Fruit fly (Drosophila melanogaster) whole organism, prepupa: Measurements from ENCODE around the gene tara.

Experiments used
- Blimp-1 ChIP-seq: fragments of 200-800 bp; sonication (Bioruptor generic); optimal IDR thresholded peaks from 3 replicates; lab custom pipeline; 2017; ENCODE audit warnings: missing biosample characterization, missing genetic modification characterization, mild to moderate bottlenecking, moderate library complexity, missing genetic modification reagents
- CG10669 ChIP-seq: fragments of 200-800 bp; sonication (Bioruptor generic); optimal IDR thresholded peaks from 3 replicates; lab custom pipeline; 2018; ENCODE audit warnings: missing biosample characterization, mild to moderate bottlenecking, missing genetic modification characterization, moderate library complexity
- CG11762 ChIP-seq: fragments of 200-800 bp; sonication (Bioruptor generic); optimal IDR thresholded peaks from 3 replicates; lab custom pipeline; 2016; ENCODE audit warnings: missing biosample characterization, missing genetic modification characterization; ENCODE audit not compliant: insufficient read depth
- CG15336 ChIP-seq: fragments of 200-800 bp; sonication (Bioruptor generic); IDR thresholded peaks from 2 replicates; pipeline ENCODE4 v1.3.6; 2022; ENCODE audit warnings: missing biosample characterization, missing genetic modification characterization
- CG16779 ChIP-seq: fragments of 200-800 bp; sonication (Bioruptor generic); optimal IDR thresholded peaks from 3 replicates; lab custom pipeline; 2017; ENCODE audit warnings: missing biosample characterization, mild to moderate bottlenecking, missing genetic modification characterization
- CG31627 ChIP-seq: fragments of 200-800 bp; sonication (Bioruptor generic); optimal IDR thresholded peaks from 3 replicates; lab custom pipeline; 2016; ENCODE audit warnings: missing biosample characterization, missing genetic modification characterization
- CG32006 ChIP-seq: fragments of 200-800 bp; sonication (Bioruptor generic); optimal IDR thresholded peaks from 3 replicates; lab custom pipeline; 2017; ENCODE audit warnings: missing biosample characterization, mild to moderate bottlenecking, missing genetic modification characterization
- CG34406 ChIP-seq: fragments of 200-800 bp; sonication (Bioruptor generic); optimal IDR thresholded peaks from 3 replicates; lab custom pipeline; 2016; ENCODE audit warnings: missing biosample characterization, missing genetic modification characterization
- CG3919 ChIP-seq: fragments of 200-800 bp; sonication (Bioruptor generic); optimal IDR thresholded peaks from 3 replicates; lab custom pipeline; 2016; ENCODE audit warnings: missing biosample characterization, missing genetic modification characterization
- CG4318 ChIP-seq: fragments of 200-800 bp; sonication (Bioruptor generic); optimal IDR thresholded peaks from 3 replicates; lab custom pipeline; 2017; ENCODE audit warnings: missing biosample characterization, mild to moderate bottlenecking, missing genetic modification characterization
- CG6163 ChIP-seq: fragments of 200-800 bp; sonication (Bioruptor generic); IDR thresholded peaks from 3 replicates; pipeline ENCODE4 v1.3.6; 2022; ENCODE audit warnings: missing biosample characterization, missing genetic modification characterization
- CG6276 ChIP-seq: fragments of 200-800 bp; sonication (Bioruptor generic); optimal IDR thresholded peaks from 2 replicates; lab custom pipeline; 2017; ENCODE audit warnings: missing biosample characterization, mild to moderate bottlenecking, missing genetic modification characterization
- CG6792 ChIP-seq: fragments of 200-800 bp; sonication (Bioruptor generic); optimal IDR thresholded peaks from 3 replicates; lab custom pipeline; 2016; ENCODE audit warnings: missing biosample characterization, missing genetic modification characterization
- CG6808 ChIP-seq: fragments of 200-800 bp; sonication (Bioruptor generic); optimal IDR thresholded peaks from 3 replicates; lab custom pipeline; 2017; ENCODE audit warnings: missing biosample characterization, missing genetic modification characterization, mild to moderate bottlenecking, moderate library complexity, missing genetic modification reagents
- CG6854 ChIP-seq: fragments of 200-800 bp; sonication (Bioruptor generic); optimal IDR thresholded peaks from 2 replicates; lab custom pipeline; 2017; ENCODE audit warnings: missing biosample characterization, mild to moderate bottlenecking, missing genetic modification characterization
- CG7368 ChIP-seq: fragments of 200-800 bp; sonication (Bioruptor generic); optimal IDR thresholded peaks from 3 replicates; lab custom pipeline; 2016; ENCODE audit warnings: missing biosample characterization, missing genetic modification characterization
- CG8119 ChIP-seq: fragments of 200-800 bp; sonication (Bioruptor generic); IDR thresholded peaks from 3 replicates; pipeline ENCODE4 v1.3.6; 2022; ENCODE audit warnings: missing biosample characterization, missing genetic modification characterization
- CG8632 ChIP-seq: fragments of 200-800 bp; sonication (Bioruptor generic); optimal IDR thresholded peaks from 3 replicates; lab custom pipeline; 2016; ENCODE audit warnings: missing biosample characterization, missing genetic modification characterization
- CG9139 ChIP-seq: fragments of 200-800 bp; sonication (Bioruptor generic); optimal IDR thresholded peaks from 3 replicates; lab custom pipeline; 2017; ENCODE audit warnings: missing biosample characterization, mild to moderate bottlenecking, missing genetic modification characterization
- Eip75B ChIP-seq: fragments of 200-800 bp; sonication (Bioruptor generic); optimal IDR thresholded peaks from 3 replicates; lab custom pipeline; 2016; ENCODE audit warnings: missing biosample characterization, missing genetic modification characterization
- Eip78C ChIP-seq: fragments of 200-800 bp; sonication (Bioruptor generic); peaks from one replicate; lab custom pipeline; 2016; ENCODE audit warnings: missing biosample characterization, missing genetic modification characterization
- Eip93F ChIP-seq: fragments of 200-800 bp; sonication (Bioruptor generic); optimal IDR thresholded peaks from 2 replicates; lab custom pipeline; 2016; ENCODE audit warnings: missing biosample characterization, mild to moderate bottlenecking, missing genetic modification characterization
- Ets21C ChIP-seq: fragments of 200-800 bp; sonication (Bioruptor generic); optimal IDR thresholded peaks from 3 replicates; lab custom pipeline; 2016; ENCODE audit warnings: missing biosample characterization, missing genetic modification characterization
- Ets96B ChIP-seq: fragments of 200-800 bp; optimal IDR thresholded peaks from 2 replicates; lab custom pipeline; 2019; ENCODE audit warnings: missing biosample characterization, mild to moderate bottlenecking, missing genetic modification characterization, moderate library complexity
- Gug ChIP-seq: fragments of 200-800 bp; sonication (Bioruptor generic); IDR thresholded peaks from 2 replicates; pipeline ENCODE4 v1.3.6; 2022; ENCODE audit warnings: missing biosample characterization, missing genetic modification characterization
- Hr38 ChIP-seq: sonication (Bioruptor generic); optimal IDR thresholded peaks from 2 replicates; lab custom pipeline; 2016; ENCODE audit warnings: missing biosample characterization, missing genetic modification characterization
- Hr39 ChIP-seq: fragments of 200-800 bp; sonication (Bioruptor generic); optimal IDR thresholded peaks from 2 replicates; lab custom pipeline; 2016; ENCODE audit warnings: missing biosample characterization, missing genetic modification characterization
- Hr4 ChIP-seq: fragments of 200-800 bp; sonication (Bioruptor generic); optimal IDR thresholded peaks from 3 replicates; lab custom pipeline; 2016; ENCODE audit warnings: missing biosample characterization, missing genetic modification characterization
- Lpt ChIP-seq: fragments of 200-800 bp; sonication (Bioruptor generic); optimal IDR thresholded peaks from 3 replicates; lab custom pipeline; 2016; ENCODE audit warnings: missing biosample characterization, missing genetic modification characterization
- Met ChIP-seq: fragments of 200-800 bp; sonication (Bioruptor generic); optimal IDR thresholded peaks from 3 replicates; lab custom pipeline; 2016; ENCODE audit warnings: missing biosample characterization, missing genetic modification characterization
- OdsH ChIP-seq: fragments of 200-800 bp; sonication (Bioruptor generic); optimal IDR thresholded peaks from 3 replicates; lab custom pipeline; 2016; ENCODE audit warnings: missing biosample characterization, missing genetic modification characterization
- Smox ChIP-seq: fragments of 200-800 bp; sonication (Bioruptor generic); optimal IDR thresholded peaks from 3 replicates; lab custom pipeline; 2016; ENCODE audit warnings: missing biosample characterization, missing genetic modification characterization
- Sox14 ChIP-seq: fragments of 200-800 bp; sonication (Bioruptor generic); optimal IDR thresholded peaks from 3 replicates; lab custom pipeline; 2016; ENCODE audit warnings: missing biosample characterization, missing genetic modification characterization
- Sox15 ChIP-seq: fragments of 200-800 bp; sonication (Bioruptor generic); optimal IDR thresholded peaks from 3 replicates; lab custom pipeline; 2016; ENCODE audit warnings: missing biosample characterization, missing genetic modification characterization
- achi ChIP-seq: fragments of 200-800 bp; sonication (Bioruptor generic); optimal IDR thresholded peaks from 3 replicates; lab custom pipeline; 2016; ENCODE audit warnings: missing biosample characterization, missing genetic modification characterization
- acj6 ChIP-seq: fragments of 200-800 bp; sonication (Bioruptor generic); optimal IDR thresholded peaks from 3 replicates; lab custom pipeline; 2016; ENCODE audit warnings: missing biosample characterization, missing genetic modification characterization
- cyc ChIP-seq: fragments of 200-800 bp; sonication (Bioruptor generic); optimal IDR thresholded peaks from 3 replicates; lab custom pipeline; 2016; ENCODE audit warnings: missing biosample characterization, missing genetic modification characterization
- dac ChIP-seq: fragments of 200-800 bp; sonication (Bioruptor generic); optimal IDR thresholded peaks from 2 replicates; lab custom pipeline; 2017; ENCODE audit warnings: missing biosample characterization, mild to moderate bottlenecking, missing genetic modification characterization
- dsx ChIP-seq: fragments of 200-800 bp; optimal IDR thresholded peaks from 3 replicates; lab custom pipeline; 2019; ENCODE audit warnings: missing biosample characterization, mild to moderate bottlenecking, missing genetic modification characterization, moderate library complexity; ENCODE audit not compliant: poor library complexity, severe bottlenecking
- esn ChIP-seq: fragments of 200-800 bp; sonication (Bioruptor generic); optimal IDR thresholded peaks from 2 replicates; lab custom pipeline; 2016; ENCODE audit warnings: missing biosample characterization, mild to moderate bottlenecking, missing genetic modification characterization, moderate library complexity
- fd59A ChIP-seq: fragments of 200-800 bp; sonication (Bioruptor generic); optimal IDR thresholded peaks from 2 replicates; lab custom pipeline; 2017; ENCODE audit warnings: missing biosample characterization, mild to moderate bottlenecking, missing genetic modification characterization, missing genetic modification reagents
- fd85E ChIP-seq: fragments of 200-800 bp; sonication (Bioruptor generic); optimal IDR thresholded peaks from 3 replicates; lab custom pipeline; 2016; ENCODE audit warnings: missing biosample characterization, missing genetic modification characterization
- fkh ChIP-seq: fragments of 200-800 bp; sonication (Bioruptor generic); optimal IDR thresholded peaks from 3 replicates; lab custom pipeline; 2017; ENCODE audit warnings: missing biosample characterization, mild to moderate bottlenecking, missing genetic modification characterization, moderate library complexity
- lz ChIP-seq: fragments of 200-800 bp; sonication (Bioruptor generic); optimal IDR thresholded peaks from 3 replicates; lab custom pipeline; 2016; ENCODE audit warnings: missing biosample characterization, missing genetic modification characterization
- net ChIP-seq: fragments of 200-800 bp; sonication (Bioruptor generic); optimal IDR thresholded peaks from 3 replicates; lab custom pipeline; 2016; ENCODE audit warnings: missing biosample characterization, missing genetic modification characterization
- pdm3 ChIP-seq: fragments of 200-800 bp; sonication (Bioruptor generic); optimal IDR thresholded peaks from 3 replicates; lab custom pipeline; 2016; ENCODE audit warnings: missing biosample characterization, missing genetic modification characterization
- salr ChIP-seq, 2 experiments: fragments of 200-800 bp; sonication (Bioruptor generic); optimal IDR thresholded peaks; 3 replicates each; lab custom pipeline; 2016 to 2018; ENCODE audit warnings: missing biosample characterization in 2 of 2, missing genetic modification characterization in 2 of 2, mild to moderate bottlenecking in 1 of 2
- spab ChIP-seq: fragments of 200-800 bp; sonication (Bioruptor generic); optimal IDR thresholded peaks from 2 replicates; lab custom pipeline; 2017; ENCODE audit warnings: missing biosample characterization, mild to moderate bottlenecking, missing genetic modification characterization, missing genetic modification reagents
- svp ChIP-seq: fragments of 200-800 bp; sonication (Bioruptor generic); peaks from one replicate; lab custom pipeline; 2016; ENCODE audit warnings: missing biosample characterization, missing genetic modification characterization
- topi ChIP-seq: fragments of 200-800 bp; sonication (Bioruptor generic); optimal IDR thresholded peaks from 3 replicates; lab custom pipeline; 2016; ENCODE audit warnings: missing biosample characterization, missing genetic modification characterization

The tara gene

DNA sequence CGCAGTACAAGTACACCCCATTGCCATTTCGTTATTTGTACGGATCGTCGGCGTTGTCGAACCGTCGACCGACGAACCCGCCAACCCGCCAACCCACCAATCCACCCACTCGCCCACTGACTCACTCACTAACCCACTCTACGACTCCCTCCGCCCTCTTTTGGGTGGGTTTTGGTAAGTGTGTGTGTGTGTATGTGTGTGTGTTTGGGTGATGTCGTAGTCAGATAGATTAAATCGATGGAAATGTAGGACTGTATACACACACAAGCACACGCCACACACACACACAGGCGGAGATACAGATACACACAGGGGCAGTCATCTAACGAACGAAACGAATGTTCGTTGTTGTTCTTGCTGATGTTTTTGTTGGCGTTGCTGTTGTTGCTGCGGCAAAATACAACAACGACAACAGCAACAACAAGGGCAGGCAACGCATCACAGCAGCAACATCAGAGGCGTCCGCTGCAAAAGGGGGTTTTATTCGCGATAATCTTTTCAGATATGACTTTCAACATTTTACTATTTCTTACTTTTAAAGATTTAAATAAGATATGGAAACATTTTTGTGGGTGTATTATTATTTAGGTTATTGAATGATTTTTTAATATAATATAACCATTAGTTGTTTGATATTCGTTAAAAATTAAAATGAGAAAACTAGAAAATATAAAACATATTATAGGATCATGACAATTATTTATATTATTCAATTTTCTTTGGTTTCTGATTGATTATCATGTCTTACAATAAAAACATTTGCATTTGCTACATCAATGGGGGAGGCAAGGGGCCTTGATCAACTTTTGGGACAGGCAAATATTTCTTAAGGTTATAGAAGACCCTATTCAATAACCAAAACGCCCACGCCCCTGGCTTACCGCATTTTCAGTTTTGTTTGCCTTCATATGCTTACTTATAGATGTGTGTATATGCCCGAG lies 3.8 kb upstream of the tara start:
- TF ChIP-seq CG8632 (GFP tag; lab: Kevin White, UChicago) (peak; percentile 86), salr (GFP tag; optimal IDR thresholded peaks at IDR 0.05; lab: Kevin White, UChicago) (peak in 1 of 2 experiments; percentile 99), Blimp-1 (GFP tag; lab: Kevin White, UChicago) (peak; percentile 79), Sox14 (peak; percentile 66), spab (peak; percentile 92), Gug (GFP tag; lab: Robert Waterston, UW) (peak; percentile 42; the same call in 1 of the 2 replicates), CG3919 (peak; percentile 87), dac (GFP tag; lab: Kevin White, UChicago) (peak; percentile 89), fd85E (GFP tag; lab: Kevin White, UChicago) (no peak), topi (GFP tag; lab: Kevin White, UChicago) (peak; percentile 67), CG32006 (GFP tag; lab: Kevin White, UChicago) (peak; percentile 99), svp (peak; percentile 84), CG15336 (GFP tag; lab: Robert Waterston, UW) (peak; percentile 71), Eip78C (GFP tag; lab: Kevin White, UChicago) (peak; percentile 94), CG7368 (GFP tag; lab: Kevin White, UChicago) (no peak), acj6 (peak; percentile 87), CG6276 (GFP tag; lab: Kevin White, UChicago) (peak; percentile 97), Ets21C (GFP tag; lab: Kevin White, UChicago) (peak; percentile 7), fkh (GFP tag; lab: Kevin White, UChicago) (peak; percentile 62), Smox (GFP tag; lab: Kevin White, UChicago) (peak; percentile 67), Eip75B (GFP tag; lab: Kevin White, UChicago) (peak; percentile 63), CG4318 (GFP tag; lab: Kevin White, UChicago) (peak; percentile 98), CG9139 (GFP tag; lab: Kevin White, UChicago) (peak; percentile 54), CG6808 (GFP tag; lab: Kevin White, UChicago) (peak; percentile 91), Ets96B (tag; lab: Kevin White, UChicago) (peak; percentile 84), cyc (GFP tag; lab: Kevin White, UChicago) (peak; percentile 43), CG10669 (GFP tag; lab: Kevin White, UChicago) (peak; percentile 61), CG11762 (GFP tag; lab: Kevin White, UChicago) (peak; percentile 66), achi (GFP tag; lab: Kevin White, UChicago) (peak; percentile 85), CG6163 (GFP tag; lab: Robert Waterston, UW) (peak; percentile 43; the same call in 2 of the 3 replicates), esn (peak; percentile 85), CG6854 (GFP tag; lab: Kevin White, UChicago) (peak; percentile 61), CG8119 (peak; percentile 83), fd59A (GFP tag; lab: Kevin White, UChicago) (peak; percentile 76), Lpt (GFP tag; lab: Kevin White, UChicago) (peak; percentile 80), Hr38 (GFP tag; lab: Kevin White, UChicago) (no peak), OdsH (GFP tag; lab: Kevin White, UChicago) (peak; percentile 81), CG31627 (GFP tag; lab: Kevin White, UChicago) (peak; percentile 37), CG34406 (GFP tag; lab: Kevin White, UChicago) (peak; percentile 88), CG16779 (peak; percentile 88), pdm3 (GFP tag; lab: Kevin White, UChicago) (peak; percentile 39), Met (GFP tag; lab: Kevin White, UChicago) (peak; percentile 70), Sox15 (peak; percentile 81), Hr39 (GFP tag; lab: Kevin White, UChicago) (peak; percentile 37), CG6792 (GFP tag; lab: Kevin White, UChicago) (peak; percentile 82), Eip93F (GFP tag; lab: Kevin White, UChicago) (peak; percentile 51), net (GFP tag; lab: Kevin White, UChicago) (peak; percentile 82), Hr4 (GFP tag; lab: Kevin White, UChicago) (peak; percentile 85), dsx (GFP tag; lab: Kevin White, UChicago) (peak; percentile 83), lz (peak; percentile 68)
